Fruit fly (Drosophila melanogaster): Measurements from ENCODE around the gene Mtp.
A peak's percentile ranks its signal among the peaks of the same experiment; 100 is the strongest.

The Mtp gene

DNA sequence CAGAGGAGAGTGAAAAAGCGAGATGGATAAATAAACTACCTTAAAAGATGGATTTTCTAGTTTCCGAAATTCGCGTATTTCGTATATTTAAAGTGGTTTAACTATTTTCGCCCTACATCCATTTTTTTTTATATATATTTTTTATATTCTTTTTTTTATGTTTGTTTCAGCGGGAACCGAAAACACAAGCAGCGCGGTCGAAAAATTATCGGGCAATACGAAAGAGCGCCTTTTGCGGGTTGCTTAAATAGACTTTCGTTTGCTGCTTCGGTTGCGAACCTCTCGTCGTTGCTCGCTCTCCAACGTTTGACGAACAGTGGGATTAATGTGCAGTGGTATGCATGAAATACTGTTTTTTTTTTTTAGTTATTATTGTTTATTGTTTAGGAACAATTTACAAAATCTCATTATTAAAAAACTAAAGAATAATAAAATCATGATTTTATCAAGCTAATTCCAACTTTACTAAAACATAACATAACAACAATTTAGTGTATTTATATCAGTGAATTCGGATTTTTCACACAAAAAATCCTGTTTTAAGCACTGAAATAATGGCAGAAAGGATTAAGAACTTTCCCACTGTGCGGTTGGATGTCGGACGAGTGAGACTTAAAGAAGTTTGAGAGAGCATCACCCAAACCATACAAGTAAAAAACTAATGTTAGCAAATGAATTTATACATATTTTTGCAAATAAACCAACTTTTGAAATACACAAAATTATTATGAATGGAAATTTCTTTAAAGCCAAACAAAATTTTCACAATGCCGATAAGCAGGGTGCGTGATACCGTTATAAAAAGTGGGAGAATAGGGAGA lies 5.2 kb downstream of the Mtp start:
- peak; percentile 2 for TF ChIP-seq CG17801 (GFP tag; optimal IDR thresholded peaks at IDR 0.05; ENCODE audit: partially characterized antibody)

DNA sequence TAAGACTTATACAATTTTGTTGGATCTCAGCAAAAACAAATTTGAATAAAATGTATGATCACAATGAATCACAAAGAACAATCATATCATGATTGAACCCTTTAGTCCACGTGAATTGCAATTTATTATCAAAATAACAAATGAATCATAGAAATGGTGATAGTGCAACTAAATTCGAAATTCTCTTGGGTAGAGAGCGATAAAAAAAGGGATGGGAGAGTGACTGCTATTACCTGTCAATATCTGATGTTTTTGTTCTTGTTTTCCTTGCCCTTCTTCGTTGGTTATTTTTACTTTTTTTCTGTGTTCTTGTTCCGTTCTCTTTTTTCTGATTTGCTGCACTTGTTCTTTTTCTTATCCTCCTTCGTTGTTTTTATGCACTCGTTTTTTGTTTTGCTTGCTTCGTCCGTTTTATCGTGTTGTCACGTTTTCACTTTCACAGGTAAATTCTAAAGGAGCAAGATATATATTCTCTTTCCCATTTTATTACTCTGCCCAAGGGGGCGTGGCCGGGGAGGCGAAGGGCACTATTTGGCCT lies 5.9 kb downstream of the Mtp start:
- no peak for TF ChIP-seq CG17801 (GFP tag; optimal IDR thresholded peaks at IDR 0.05; ENCODE audit: partially characterized antibody)

DNA sequence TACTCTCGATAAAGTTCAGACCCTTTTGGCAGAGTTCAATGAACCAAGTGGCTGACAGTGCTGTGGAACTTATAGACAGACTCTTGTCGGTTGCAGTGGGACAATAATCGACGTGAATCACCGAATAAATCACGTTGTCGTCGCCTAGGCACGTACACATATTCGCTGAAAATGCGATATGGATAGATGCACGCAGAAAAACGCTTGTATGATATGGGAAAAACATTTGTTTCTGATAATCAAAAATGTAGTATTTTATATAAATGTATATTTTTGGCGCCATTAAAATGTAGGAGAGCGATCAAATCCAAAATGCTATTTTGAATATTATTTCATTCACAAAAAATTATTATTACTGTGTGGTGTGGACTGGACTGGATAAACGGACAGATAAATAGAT lies 7.5 kb downstream of the Mtp start:
- peak; percentile 32 for TF ChIP-seq CG17801 (GFP tag; optimal IDR thresholded peaks at IDR 0.05; ENCODE audit: partially characterized antibody)

DNA sequence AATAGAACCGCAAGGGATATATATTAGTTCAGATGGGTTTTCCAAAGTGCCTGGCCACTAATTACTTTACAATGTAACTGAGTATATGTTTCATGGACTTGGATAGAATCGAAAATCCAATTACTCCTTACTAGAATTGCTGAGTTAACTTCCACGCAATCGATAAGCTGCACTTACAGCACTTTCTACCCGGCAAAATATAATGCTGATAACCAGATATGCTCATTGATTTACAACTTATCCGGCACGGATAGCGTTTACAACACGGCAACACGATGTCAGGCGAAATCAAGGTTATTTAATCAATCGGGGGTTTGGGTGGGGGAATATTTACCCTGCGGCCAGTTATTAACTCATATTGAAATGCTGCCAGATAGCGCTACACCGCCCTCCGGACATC lies 9.1 kb downstream of the Mtp start:
- TF ChIP-seq CG17801 (GFP tag; optimal IDR thresholded peaks at IDR 0.05; ENCODE audit: partially characterized antibody): no peak

DNA sequence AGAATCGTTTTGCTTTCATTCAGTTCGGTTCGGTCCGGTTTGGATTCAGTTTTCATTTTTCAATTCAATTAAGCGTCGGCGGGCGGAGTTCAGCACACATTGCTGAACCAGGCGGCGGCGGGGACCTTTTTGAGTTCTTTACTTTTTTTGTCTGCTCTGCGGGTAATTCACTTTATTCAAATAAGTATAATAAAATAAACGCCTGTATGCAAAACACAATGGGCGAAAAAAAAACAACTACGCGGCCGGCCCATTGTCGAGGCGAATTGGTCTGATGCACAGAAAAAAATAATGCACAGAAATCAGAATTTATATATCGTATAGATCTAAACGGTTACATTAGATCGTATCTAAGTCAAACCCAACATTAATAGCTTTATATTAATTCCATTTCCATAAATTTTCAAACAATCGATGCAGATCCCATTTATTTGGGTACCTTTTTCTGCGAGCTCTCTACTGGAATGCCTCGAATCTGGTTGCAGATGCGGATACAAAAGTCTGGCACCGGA lies 9.8 kb downstream of the Mtp start:
- no peak for TF ChIP-seq CG17801 (GFP tag; optimal IDR thresholded peaks at IDR 0.05; ENCODE audit: partially characterized antibody)

DNA sequence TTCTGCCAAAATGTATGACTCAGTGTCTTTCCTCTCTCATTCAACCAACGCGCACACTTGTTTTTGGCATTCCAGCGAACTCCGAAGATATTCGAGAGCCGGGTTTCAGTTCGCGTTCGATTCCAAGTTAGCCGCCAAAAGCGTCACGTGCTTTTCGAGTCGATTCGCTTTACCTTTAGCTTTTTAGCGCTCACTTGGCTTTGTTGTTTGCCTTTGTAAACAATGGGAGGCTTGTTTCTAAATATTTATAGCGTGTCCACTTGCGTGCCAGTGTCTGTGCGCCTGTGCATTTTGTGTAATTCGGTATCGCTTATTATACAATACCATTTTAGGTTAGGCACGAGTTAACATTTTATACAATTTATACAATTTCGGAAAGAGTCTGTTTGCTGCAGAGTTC lies 11.3 kb downstream of the Mtp start:
- no peak for TF ChIP-seq CG17801 (GFP tag; optimal IDR thresholded peaks at IDR 0.05; ENCODE audit: partially characterized antibody)

DNA sequence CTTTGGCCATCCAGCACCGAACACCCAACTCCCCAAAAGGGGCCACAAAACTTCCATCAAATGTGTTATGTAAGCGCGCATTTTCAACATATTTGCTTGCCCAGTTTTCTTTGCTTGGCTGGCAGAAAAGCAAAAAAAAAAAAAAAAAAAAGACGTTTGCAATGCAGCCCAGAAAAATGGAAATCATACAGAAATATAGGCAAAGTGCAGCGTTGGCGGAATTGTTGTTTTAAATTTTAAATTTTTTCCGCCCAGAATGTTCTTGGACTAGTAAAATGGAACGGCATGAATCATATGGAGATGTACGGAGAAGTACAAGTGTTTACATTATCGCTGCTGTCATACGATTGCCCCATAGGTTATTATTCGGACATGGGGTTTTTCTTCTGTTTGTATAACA lies 13.4 kb downstream of the Mtp start:
- peak; percentile 54 for TF ChIP-seq CG17801 (GFP tag; optimal IDR thresholded peaks at IDR 0.05; ENCODE audit: partially characterized antibody)

DNA sequence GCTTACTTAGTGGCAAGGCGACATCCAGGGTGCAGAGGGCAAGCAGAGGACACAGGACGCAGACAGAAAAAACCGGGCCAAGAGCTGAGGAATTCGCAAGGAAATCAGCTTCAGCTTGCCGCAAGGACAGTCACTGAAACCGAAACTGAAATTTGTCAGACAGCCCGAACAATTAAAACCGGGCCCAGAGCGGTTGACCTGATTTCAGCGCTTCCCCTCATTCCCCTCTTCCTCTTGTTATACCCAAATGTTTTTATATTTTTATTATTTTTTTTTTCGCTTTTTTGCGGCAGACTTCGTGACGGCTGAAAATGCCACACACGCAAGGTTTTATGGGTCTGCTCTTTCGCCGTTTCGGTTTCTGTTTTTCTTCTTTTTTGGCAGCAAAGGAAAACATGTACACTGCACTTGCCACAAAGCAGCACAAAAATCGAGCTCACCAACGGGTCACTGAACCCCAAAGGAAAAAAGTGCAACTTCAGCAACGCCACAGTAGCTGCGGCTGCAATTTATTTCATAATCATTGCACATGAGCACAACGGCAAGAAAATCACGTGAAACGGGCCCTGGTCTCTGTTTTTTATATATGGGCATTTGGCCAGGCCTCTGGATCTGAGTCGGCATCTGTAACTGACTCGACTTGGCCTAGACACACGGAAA lies 14.6 kb downstream of the Mtp start:
- TF ChIP-seq CG17801 (GFP tag; optimal IDR thresholded peaks at IDR 0.05; ENCODE audit: partially characterized antibody): no peak

DNA sequence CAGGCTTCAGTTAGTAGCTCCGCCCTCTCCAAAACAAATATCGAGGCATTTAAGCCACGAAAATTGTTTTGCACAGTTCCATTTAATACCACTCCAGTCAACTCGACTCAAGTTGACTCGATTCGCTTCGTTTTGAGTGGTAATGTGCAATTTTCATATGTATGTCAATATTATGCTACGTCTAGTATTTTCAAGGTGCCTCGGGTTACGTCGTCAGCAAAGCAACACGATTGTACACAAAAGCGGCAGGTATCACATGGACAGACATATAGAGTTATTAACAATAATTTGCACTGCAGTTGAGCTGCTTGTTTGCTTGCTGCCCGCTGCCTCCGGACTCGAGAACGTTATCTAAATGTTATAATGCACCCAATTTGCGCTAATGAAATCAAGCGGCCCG lies 17.7 kb downstream of the Mtp start:
- TF ChIP-seq CG17801 (GFP tag; optimal IDR thresholded peaks at IDR 0.05; ENCODE audit: partially characterized antibody): no peak

DNA sequence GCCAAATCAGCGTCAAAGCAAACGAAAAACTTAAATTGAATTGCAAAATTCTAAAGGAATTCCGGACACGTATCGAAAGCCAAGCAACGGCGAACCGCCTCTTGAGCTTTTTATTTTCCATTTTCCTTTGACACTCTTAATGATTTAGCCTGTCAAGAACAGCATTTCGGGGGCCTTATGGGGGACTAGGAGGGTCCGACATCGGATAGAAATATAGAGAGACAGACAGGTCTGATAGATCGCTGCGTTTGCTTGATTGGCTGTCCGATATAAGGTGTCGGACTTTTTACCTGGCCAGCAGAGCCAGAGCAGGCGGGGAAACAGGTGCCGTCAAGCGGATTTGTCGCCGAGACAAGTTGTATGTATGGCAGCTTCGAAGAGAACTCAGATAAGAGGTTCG lies 18.3 kb downstream of the Mtp start:
- no peak for TF ChIP-seq CG17801 (GFP tag; optimal IDR thresholded peaks at IDR 0.05; ENCODE audit: partially characterized antibody)

DNA sequence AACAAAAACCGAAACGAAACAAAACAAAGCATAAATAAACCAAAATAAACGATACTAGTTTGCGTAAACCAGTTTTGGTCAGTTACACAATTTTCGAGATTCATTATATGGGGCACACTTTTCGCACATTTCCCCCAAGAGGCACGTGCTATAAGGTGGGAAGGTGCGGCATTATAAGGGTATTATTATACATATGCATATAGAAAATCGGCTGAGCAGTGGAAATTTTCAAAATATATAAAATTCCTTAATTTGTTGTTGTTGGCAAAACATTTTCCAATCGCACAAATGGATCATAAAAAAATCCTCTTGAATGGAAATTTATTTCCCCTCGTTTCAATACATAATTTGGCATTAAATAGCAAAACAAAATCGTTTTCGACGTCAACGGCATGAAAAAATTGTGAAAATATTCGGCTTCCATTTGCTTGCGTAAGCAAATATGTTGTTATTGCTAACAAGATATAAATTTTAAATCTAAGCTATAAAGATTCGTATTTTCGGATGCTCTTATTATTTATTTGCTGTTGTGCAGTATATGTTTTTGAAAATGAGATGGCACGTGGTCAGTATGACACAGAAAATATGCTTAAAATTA lies 24.1 kb downstream of the Mtp start:
- TF ChIP-seq CG17801 (GFP tag; optimal IDR thresholded peaks at IDR 0.05; ENCODE audit: partially characterized antibody): no peak

DNA sequence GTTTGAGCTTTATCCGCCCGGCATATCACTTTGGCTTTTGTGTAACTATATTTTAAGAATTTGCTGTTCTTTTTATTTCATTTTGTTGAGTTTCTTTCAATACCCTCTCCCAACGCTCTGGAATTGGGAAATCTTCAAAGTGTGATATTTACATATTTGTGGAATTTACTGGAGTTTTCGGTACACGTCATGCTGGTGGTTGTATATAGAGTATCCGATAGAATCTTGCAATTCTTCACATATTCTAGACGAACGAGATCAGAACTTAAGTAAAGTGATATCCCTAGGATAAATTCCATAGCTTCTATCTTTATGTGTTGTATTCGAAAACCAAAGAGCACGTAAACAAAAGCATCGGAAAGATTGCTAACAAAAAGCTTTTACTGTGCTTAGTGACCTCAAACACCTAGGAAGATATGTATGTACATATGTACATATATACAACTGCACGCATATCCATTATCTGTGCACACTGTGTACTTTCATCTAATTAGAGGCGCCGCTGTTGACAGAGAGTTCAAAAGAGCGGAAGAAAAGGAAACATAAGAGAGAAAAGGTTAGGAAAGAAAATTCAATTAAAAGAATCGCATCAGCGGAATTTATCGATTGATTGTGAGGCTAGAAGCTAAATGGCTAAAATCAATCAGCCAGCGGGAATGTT lies 25.9 kb downstream of the Mtp start:
- TF ChIP-seq CG17801 (GFP tag; optimal IDR thresholded peaks at IDR 0.05; ENCODE audit: partially characterized antibody): no peak

DNA sequence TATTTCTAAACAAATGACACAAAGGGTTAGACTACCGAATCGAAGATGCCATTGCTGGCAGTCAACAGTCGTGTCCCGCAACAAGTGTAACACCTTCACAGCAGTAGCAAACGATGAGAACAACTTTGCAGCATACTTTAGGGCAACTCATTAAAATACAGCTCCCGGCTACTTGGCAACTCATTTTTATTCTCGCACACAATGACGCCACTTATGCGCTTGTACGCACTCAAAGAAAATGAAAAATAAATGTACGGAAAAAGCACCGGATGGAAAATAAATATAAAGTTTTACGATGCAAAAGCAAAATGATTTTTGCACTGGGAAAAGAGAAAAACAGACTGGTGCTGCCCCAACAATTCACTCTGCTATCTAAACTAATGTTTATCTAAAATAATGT lies 31.5 kb downstream of the Mtp start:
- TF ChIP-seq CG17801 (GFP tag; optimal IDR thresholded peaks at IDR 0.05; ENCODE audit: partially characterized antibody): peak; percentile 47

DNA sequence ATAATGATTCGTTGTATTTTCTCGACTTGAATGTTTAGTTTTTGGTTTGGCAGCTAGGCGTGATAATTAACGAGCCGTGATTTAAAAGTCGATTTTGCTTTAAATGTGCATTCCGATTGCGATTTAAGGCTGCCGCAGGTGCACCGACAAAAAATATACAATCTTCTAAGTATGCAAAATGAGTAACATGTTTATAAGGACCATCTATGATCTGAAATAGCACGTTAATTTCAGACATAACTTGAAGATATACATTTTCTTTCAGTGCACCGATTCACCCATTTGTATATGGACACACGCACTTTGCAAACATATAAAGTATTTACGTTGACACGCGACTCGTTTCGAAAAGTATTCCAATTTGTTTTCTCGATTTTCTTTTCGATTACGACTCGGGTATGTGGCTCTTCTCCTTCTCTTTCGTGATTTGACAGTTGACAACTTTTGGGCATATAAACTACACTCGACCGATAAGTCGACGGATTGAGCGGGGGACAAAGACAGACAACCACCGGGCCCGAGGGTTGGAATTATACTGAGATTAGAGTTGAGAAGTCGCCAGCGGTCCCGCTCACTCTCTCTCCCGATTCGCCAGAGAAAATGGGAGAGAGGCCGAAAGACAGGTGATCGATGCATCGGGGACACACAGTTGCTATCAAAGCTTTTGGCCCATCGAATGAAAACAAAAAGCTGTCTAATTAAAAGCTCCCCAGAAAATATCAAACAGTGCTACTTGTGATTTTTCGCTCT lies 32.6 kb downstream of the Mtp start:
- no peak for TF ChIP-seq CG17801 (GFP tag; optimal IDR thresholded peaks at IDR 0.05; ENCODE audit: partially characterized antibody)

Data from ovary, adult (tissue).